Fruit fly (Drosophila melanogaster): ENCODE measurements around the gene Gr10a.

Gene Gr10a

DNA sequence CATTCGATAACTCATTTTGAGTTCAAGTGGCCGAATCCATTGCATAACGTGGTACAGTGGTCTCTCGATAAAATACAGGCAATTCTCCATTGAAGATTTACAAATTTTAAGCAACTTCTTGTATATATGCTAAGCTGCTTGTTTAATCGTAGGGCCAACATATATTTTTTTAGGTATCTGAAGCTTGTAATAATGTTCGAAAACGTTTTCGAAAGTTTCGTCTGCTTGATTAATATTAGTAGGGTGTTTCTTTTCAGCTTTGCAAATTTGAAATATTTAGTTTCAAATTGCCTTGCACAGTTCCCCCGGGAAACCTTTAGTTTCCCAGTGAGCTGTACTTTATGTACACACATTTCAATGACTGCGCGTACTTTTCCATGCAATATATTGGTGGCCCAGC, 37.5 kb downstream of the Gr10a start (continued):
- no peak for TF ChIP-seq Hmx (GFP tag; optimal IDR thresholded peaks at IDR 0.05)
- TF ChIP-seq CG12155 (GFP tag; optimal IDR thresholded peaks at IDR 0.05) = no peak
- no peak for TF ChIP-seq Kr (GFP tag; optimal IDR thresholded peaks at IDR 0.05)
- TF ChIP-seq lab (GFP tag; optimal IDR thresholded peaks at IDR 0.05) = peak; percentile 5
- TF ChIP-seq sim (GFP tag; IDR thresholded peaks at IDR 0.05) = no peak
- TF ChIP-seq gem (tag; optimal IDR thresholded peaks at IDR 0.05) = peak; percentile 51
- TF ChIP-seq otp (GFP tag; IDR thresholded peaks at IDR 0.05) = no peak
- TF ChIP-seq tll (GFP tag; optimal IDR thresholded peaks at IDR 0.05) = no peak
- no peak for TF ChIP-seq maf-S (GFP tag; optimal IDR thresholded peaks at IDR 0.05)
- TF ChIP-seq CG31365 (tag; optimal IDR thresholded peaks at IDR 0.05) = no peak
- peak; percentile 2 for TF ChIP-seq Blimp-1 (GFP tag; optimal IDR thresholded peaks at IDR 0.05)
- TF ChIP-seq CG17359 (tag; optimal IDR thresholded peaks at IDR 0.05) = peak; percentile 27
- peak; percentile 31 for TF ChIP-seq CG11504 (tag; optimal IDR thresholded peaks at IDR 0.05)
- TF ChIP-seq CG10274 (GFP tag; optimal IDR thresholded peaks at IDR 0.05) = no peak
- TF ChIP-seq pita (GFP tag; optimal IDR thresholded peaks at IDR 0.05) = no peak
- TF ChIP-seq CG1647 (GFP tag; optimal IDR thresholded peaks at IDR 0.05) = no peak
- no peak for TF ChIP-seq CG11723 (GFP tag; optimal IDR thresholded peaks at IDR 0.05)
- no peak for TF ChIP-seq emc (GFP tag; optimal IDR thresholded peaks at IDR 0.05)
- TF ChIP-seq CG10147 (GFP tag; optimal IDR thresholded peaks at IDR 0.05) = peak; percentile 5
- no peak for TF ChIP-seq crp (GFP tag; optimal IDR thresholded peaks at IDR 0.05)
- TF ChIP-seq odd (GFP tag; optimal IDR thresholded peaks at IDR 0.05) = no peak
- TF ChIP-seq row (GFP tag; IDR thresholded peaks at IDR 0.05) = peak; percentile 28; the same call in 2 of the 3 replicates
- TF ChIP-seq unc-4 (GFP tag; IDR thresholded peaks at IDR 0.05; ENCODE audit: partially characterized antibody) = no peak
- TF ChIP-seq Hr51 (GFP tag; optimal IDR thresholded peaks at IDR 0.05) = peak in 1 of 2 experiments; percentile 16
- no peak for TF ChIP-seq klu (GFP tag; IDR thresholded peaks at IDR 0.05)
- no peak for TF ChIP-seq Jarid2 (GFP tag; optimal IDR thresholded peaks at IDR 0.05)
- TF ChIP-seq hb (GFP tag; IDR thresholded peaks at IDR 0.05; ENCODE audit: partially characterized antibody) = no peak
- TF ChIP-seq CG7745 (tag; optimal IDR thresholded peaks at IDR 0.05) = no peak
- no peak for TF ChIP-seq zfh1 (GFP tag; IDR thresholded peaks at IDR 0.05)
- TF ChIP-seq Spps (tag; optimal IDR thresholded peaks at IDR 0.05) = no peak
- TF ChIP-seq CG34422 (GFP tag; IDR thresholded peaks at IDR 0.05) = no peak
- no peak for TF ChIP-seq CG17829 (tag; optimal IDR thresholded peaks at IDR 0.05)
- TF ChIP-seq sna (GFP tag; IDR thresholded peaks at IDR 0.05; ENCODE audit: partially characterized antibody) = no peak
- peak; percentile 75 for TF ChIP-seq sens (GFP tag)
- TF ChIP-seq B-H2 (GFP tag; optimal IDR thresholded peaks at IDR 0.05) = no peak
- TF ChIP-seq Bteb2 (GFP tag; optimal IDR thresholded peaks at IDR 0.05) = no peak
- no peak for TF ChIP-seq CG32532 (GFP tag; IDR thresholded peaks at IDR 0.05)
- no peak for TF ChIP-seq lbe (GFP tag; optimal IDR thresholded peaks at IDR 0.05)
- TF ChIP-seq CG11093 (GFP tag; IDR thresholded peaks at IDR 0.05) = no peak
- no peak for TF ChIP-seq Max (GFP tag; optimal IDR thresholded peaks at IDR 0.05)
- TF ChIP-seq CG7963 (GFP tag; IDR thresholded peaks at IDR 0.05; ENCODE audit: partially characterized antibody) = no peak
- no peak for TF ChIP-seq Sin3A (optimal IDR thresholded peaks at IDR 0.05)
- peak; percentile 44 for TF ChIP-seq dmrt99B (tag; optimal IDR thresholded peaks at IDR 0.05)
- no peak for TF ChIP-seq CG42726 (GFP tag; IDR thresholded peaks at IDR 0.05; ENCODE audit: partially characterized antibody)
- no peak for TF ChIP-seq pan (optimal IDR thresholded peaks at IDR 0.05)
- TF ChIP-seq pan (GFP tag; optimal IDR thresholded peaks at IDR 0.05 in 1 of 2, IDR thresholded peaks at IDR 0.05 in 1 of 2) = no peak
- no peak for TF ChIP-seq Gug (GFP tag; IDR thresholded peaks at IDR 0.05)
- no peak for TF ChIP-seq CG9932 (GFP tag; IDR thresholded peaks at IDR 0.05)
- TF ChIP-seq gsb (GFP tag; IDR thresholded peaks at IDR 0.05) = no peak
- no peak for TF ChIP-seq CG11696 (GFP tag; IDR thresholded peaks at IDR 0.05)
- TF ChIP-seq CG1832 (GFP tag; optimal IDR thresholded peaks at IDR 0.05) = no peak
